Fruit fly (Drosophila melanogaster) whole organism, embryonic: ENCODE results near the gene CG14731.

Experiments used
- B-H2 ChIP-seq: fragments of 200-800 bp; sonication (Bioruptor generic); optimal IDR thresholded peaks from 2 replicates; lab custom pipeline; 2018; ENCODE audit warnings: missing biosample characterization, mild to moderate bottlenecking, missing genetic modification characterization
- Bdp1 ChIP-seq: fragments of 200-800 bp; sonication (Bioruptor generic); optimal IDR thresholded peaks from 3 replicates; lab custom pipeline; 2016; ENCODE audit warnings: missing biosample characterization, missing genetic modification characterization
- Bgb ChIP-seq: fragments of 200-800 bp; sonication (Bioruptor generic); IDR thresholded peaks from 2 replicates; pipeline ENCODE4 v1.3.6; 2022; ENCODE audit warnings: missing biosample characterization, missing genetic modification characterization; ENCODE audit not compliant: partially characterized antibody
- CG10959 ChIP-seq: fragments of 200-800 bp; sonication (Bioruptor generic); IDR thresholded peaks from 2 replicates; pipeline ENCODE4 v1.3.6; 2022; ENCODE audit warnings: missing biosample characterization, missing genetic modification characterization
- CG12155 ChIP-seq: fragments of 200-800 bp; sonication (Bioruptor generic); optimal IDR thresholded peaks from 3 replicates; lab custom pipeline; 2016; ENCODE audit warnings: missing biosample characterization, missing genetic modification characterization
- CG12942 ChIP-seq: fragments of 200-800 bp; sonication (Bioruptor generic); optimal IDR thresholded peaks from 3 replicates; lab custom pipeline; 2016; ENCODE audit warnings: missing biosample characterization, missing genetic modification characterization
- CG13894 ChIP-seq: fragments of 200-800 bp; sonication (Bioruptor generic); optimal IDR thresholded peaks from 3 replicates; lab custom pipeline; 2018; ENCODE audit warnings: missing biosample characterization, mild to moderate bottlenecking, missing genetic modification characterization, moderate library complexity
- CG16815 ChIP-seq: fragments of 200-800 bp; sonication (Bioruptor generic); optimal IDR thresholded peaks from 3 replicates; lab custom pipeline; 2017; ENCODE audit warnings: missing biosample characterization, mild to moderate bottlenecking, missing genetic modification characterization
- CG17186 ChIP-seq: fragments of 200-800 bp; sonication (Bioruptor generic); optimal IDR thresholded peaks from 3 replicates; lab custom pipeline; 2017; ENCODE audit warnings: missing biosample characterization, missing genetic modification reagents, missing genetic modification characterization
- CG17912 ChIP-seq: fragments of 200-800 bp; sonication (Bioruptor generic); optimal IDR thresholded peaks from 2 replicates; lab custom pipeline; 2018; ENCODE audit warnings: missing biosample characterization, mild to moderate bottlenecking, missing genetic modification characterization
- CG2116 ChIP-seq: fragments of 200-800 bp; sonication (Bioruptor generic); optimal IDR thresholded peaks from 3 replicates; lab custom pipeline; 2018; ENCODE audit warnings: missing biosample characterization, mild to moderate bottlenecking, missing genetic modification characterization
- CG2120 ChIP-seq: fragments of 200-800 bp; sonication (Bioruptor generic); optimal IDR thresholded peaks from 3 replicates; lab custom pipeline; 2016; ENCODE audit warnings: missing biosample characterization, missing genetic modification characterization
- CG4282 ChIP-seq: fragments of 200-800 bp; sonication (Bioruptor generic); optimal IDR thresholded peaks from 2 replicates; lab custom pipeline; 2016; ENCODE audit warnings: missing biosample characterization, missing genetic modification characterization
- CG4707 ChIP-seq: fragments of 200-800 bp; sonication (Bioruptor generic); optimal IDR thresholded peaks from 2 replicates; lab custom pipeline; 2018; ENCODE audit warnings: missing biosample characterization, mild to moderate bottlenecking, missing genetic modification characterization, moderate library complexity
- CG6765 ChIP-seq: fragments of 200-800 bp; sonication (Bioruptor generic); optimal IDR thresholded peaks from 3 replicates; lab custom pipeline; 2017; ENCODE audit warnings: missing biosample characterization, mild to moderate bottlenecking, missing genetic modification characterization
- CG6791 ChIP-seq: fragments of 200-800 bp; sonication (Bioruptor generic); IDR thresholded peaks from 3 replicates; pipeline ENCODE4 v1.3.6; 2022; ENCODE audit warnings: missing biosample characterization, missing genetic modification characterization; ENCODE audit not compliant: partially characterized antibody
- CG7839 ChIP-seq: fragments of 200-800 bp; sonication (Bioruptor generic); optimal IDR thresholded peaks from 3 replicates; lab custom pipeline; 2018; ENCODE audit warnings: missing biosample characterization, mild to moderate bottlenecking, missing genetic modification characterization, moderate library complexity
- CG7963 ChIP-seq: fragments of 200-800 bp; sonication (Bioruptor generic); IDR thresholded peaks from 3 replicates; pipeline ENCODE4 v1.3.6; 2022; ENCODE audit warnings: missing biosample characterization, missing genetic modification characterization; ENCODE audit not compliant: partially characterized antibody
- CG8765 ChIP-seq: fragments of 200-800 bp; sonication (Bioruptor generic); IDR thresholded peaks from 2 replicates; pipeline ENCODE4 v1.3.6; 2022; ENCODE audit warnings: missing biosample characterization, missing genetic modification characterization
- Dbx ChIP-seq: fragments of 200-800 bp; sonication (Bioruptor generic); IDR thresholded peaks from 3 replicates; pipeline ENCODE4 v1.3.6; 2022; ENCODE audit warnings: missing biosample characterization, missing genetic modification characterization
- Dfd ChIP-seq, 2 experiments: fragments of >200 bp; optimal IDR thresholded peaks; 2 replicates each; lab custom pipeline; 2017; ENCODE audit warnings: missing biosample characterization in 2 of 2, missing genetic modification characterization in 2 of 2
- Fer1 ChIP-seq: fragments of 200-800 bp; sonication (Bioruptor generic); optimal IDR thresholded peaks from 2 replicates; lab custom pipeline; 2017; ENCODE audit warnings: missing biosample characterization, mild to moderate bottlenecking, missing genetic modification characterization
- Hand ChIP-seq: fragments of 200-800 bp; sonication (Bioruptor generic); optimal IDR thresholded peaks from 2 replicates; lab custom pipeline; 2017; ENCODE audit warnings: mild to moderate bottlenecking, missing biosample characterization, missing genetic modification reagents, missing genetic modification characterization
- Hmr ChIP-seq: fragments of 200-800 bp; sonication (Bioruptor generic); optimal IDR thresholded peaks from 3 replicates; lab custom pipeline; 2017; ENCODE audit warnings: mild to moderate bottlenecking, missing biosample characterization, missing genetic modification reagents, missing genetic modification characterization
- Lhr ChIP-seq: fragments of 200-800 bp; sonication (Bioruptor generic); optimal IDR thresholded peaks from 3 replicates; lab custom pipeline; 2017; ENCODE audit warnings: mild to moderate bottlenecking, missing biosample characterization, missing genetic modification reagents, missing genetic modification characterization
- Med ChIP-seq: fragments of 200-800 bp; sonication (Bioruptor generic); peaks from one replicate; lab custom pipeline; 2016; ENCODE audit warnings: missing biosample characterization, missing genetic modification characterization, mild to moderate bottlenecking, inconsistent platforms, moderate library complexity
- Oli ChIP-seq: fragments of 200-800 bp; sonication (Bioruptor generic); optimal IDR thresholded peaks from 2 replicates; lab custom pipeline; 2018; ENCODE audit warnings: missing biosample characterization, mild to moderate bottlenecking, missing genetic modification characterization, moderate library complexity
- Side ChIP-seq: fragments of 200-800 bp; sonication (Bioruptor generic); optimal IDR thresholded peaks from 2 replicates; lab custom pipeline; 2016; ENCODE audit warnings: missing biosample characterization, missing genetic modification characterization
- abd-A ChIP-seq: fragments of 200-800 bp; sonication (Bioruptor generic); optimal IDR thresholded peaks from 3 replicates; lab custom pipeline; 2019; ENCODE audit warnings: missing biosample characterization, mild to moderate bottlenecking, missing genetic modification characterization, moderate library complexity
- bab2 ChIP-seq: fragments of 200-800 bp; sonication (Bioruptor generic); optimal IDR thresholded peaks from 2 replicates; lab custom pipeline; 2016; ENCODE audit warnings: missing biosample characterization, missing genetic modification characterization
- br ChIP-seq: fragments of >200 bp; optimal IDR thresholded peaks from 2 replicates; lab custom pipeline; 2017
- chif ChIP-seq, 2 experiments: fragments of 200-800 bp; sonication (Bioruptor generic); optimal IDR thresholded peaks; 3 replicates each; lab custom pipeline; 2016; ENCODE audit warnings: missing biosample characterization in 2 of 2, missing genetic modification characterization in 2 of 2
- chm ChIP-seq: fragments of 200-800 bp; sonication (Bioruptor generic); IDR thresholded peaks from 2 replicates; pipeline ENCODE4 v1.3.6; 2022; ENCODE audit warnings: missing biosample characterization, missing genetic modification characterization
- croc ChIP-seq: fragments of 200-800 bp; sonication (Bioruptor generic); conservative IDR thresholded peaks from 3 replicates; pipeline ENCODE4 v1.3.6; 2022; ENCODE audit warnings: missing biosample characterization, missing genetic modification characterization
- dimm ChIP-seq: fragments of 200-800 bp; sonication (Bioruptor generic); IDR thresholded peaks from 2 replicates; pipeline ENCODE4 v1.3.6; 2022; ENCODE audit warnings: missing biosample characterization, missing genetic modification characterization
- dpn ChIP-seq, 2 experiments: fragments of 200-800 bp; sonication (Bioruptor generic); optimal IDR thresholded peaks; 3 replicates each; lab custom pipeline; 2016; ENCODE audit warnings: missing biosample characterization in 2 of 2, missing genetic modification characterization in 2 of 2
- gt ChIP-seq: fragments of 200-800 bp; sonication (Bioruptor generic); IDR thresholded peaks from 2 replicates; pipeline ENCODE4 v1.3.6; 2022; ENCODE audit warnings: missing biosample characterization, missing genetic modification characterization
- hb ChIP-seq: fragments of 200-800 bp; sonication (Bioruptor generic); IDR thresholded peaks from 3 replicates; pipeline ENCODE4 v1.3.6; 2022; ENCODE audit warnings: missing biosample characterization, missing genetic modification characterization; ENCODE audit not compliant: partially characterized antibody
- hbn ChIP-seq: fragments of 200-800 bp; sonication (Bioruptor generic); IDR thresholded peaks from 2 replicates; pipeline ENCODE4 v1.3.6; 2022; ENCODE audit warnings: missing biosample characterization, missing genetic modification characterization; ENCODE audit not compliant: partially characterized antibody
- klu ChIP-seq: fragments of 200-800 bp; sonication (Bioruptor generic); IDR thresholded peaks from 2 replicates; pipeline ENCODE4 v1.3.6; 2022; ENCODE audit warnings: missing biosample characterization, missing genetic modification characterization
- prd ChIP-seq, 3 experiments: fragments of >200 bp in 2 of 3; fragments of 200-800 bp in 1 of 3; sonication (Bioruptor generic) in 1 of 3; optimal IDR thresholded peaks in 2 of 3; IDR thresholded peaks in 1 of 3; 2 replicates in 2 of 3; 3 replicates in 1 of 3; pipeline versions ENCODE4 v1.3.6 to Lab custom; 2017 to 2022; ENCODE audit warnings: missing biosample characterization in 1 of 3, missing genetic modification characterization in 1 of 3
- pum ChIP-seq: fragments of 200-800 bp; sonication (Bioruptor generic); optimal IDR thresholded peaks from 2 replicates; lab custom pipeline; 2016; ENCODE audit warnings: missing biosample characterization, missing genetic modification characterization
- rib ChIP-seq: fragments of 200-800 bp; sonication (Bioruptor generic); IDR thresholded peaks from 2 replicates; pipeline ENCODE4 v1.3.6; 2022; ENCODE audit warnings: missing biosample characterization, missing genetic modification characterization
- slbo ChIP-seq: fragments of 200-800 bp; sonication (Bioruptor generic); IDR thresholded peaks from 2 replicates; pipeline ENCODE4 v1.3.6; 2022; ENCODE audit warnings: missing biosample characterization, missing genetic modification characterization
- slp2 ChIP-seq: fragments of 200-800 bp; sonication (Bioruptor generic); optimal IDR thresholded peaks from 2 replicates; lab custom pipeline; 2016; ENCODE audit warnings: missing biosample characterization, missing genetic modification characterization
- ssp ChIP-seq: fragments of 200-800 bp; sonication (Bioruptor generic); IDR thresholded peaks from 2 replicates; pipeline ENCODE4 v1.3.6; 2022; ENCODE audit warnings: missing biosample characterization, missing genetic modification characterization
- tin ChIP-seq: fragments of 200-800 bp; sonication (Bioruptor generic); optimal IDR thresholded peaks from 3 replicates; lab custom pipeline; 2016; ENCODE audit warnings: missing biosample characterization, missing genetic modification characterization
- ttk ChIP-seq: fragments of 200-800 bp; sonication (Bioruptor generic); IDR thresholded peaks from 2 replicates; pipeline ENCODE4 v2.1.2; 2022; ENCODE audit warnings: missing biosample characterization, missing genetic modification characterization

Gene CG14731

dm6 chr3R:11971394-11971793 is 40.3 kb downstream of the CG14731 start, which contains the start of gene GC2:
GC2 (plus strand) TSS chr3R:11971694.
- no peak for TF ChIP-seq slbo (GFP tag; lab: Robert Waterston, UW)
- TF ChIP-seq CG7839 (tag; lab: Kevin White, UChicago): no peak
- no peak for TF ChIP-seq hbn (GFP tag; lab: Robert Waterston, UW)
- no peak for TF ChIP-seq CG17912 (GFP tag; lab: Kevin White, UChicago)
- TF ChIP-seq ttk (GFP tag; lab: Robert Waterston, UW): no peak
- no peak for TF ChIP-seq dimm (GFP tag; lab: Robert Waterston, UW)
- TF ChIP-seq chm (GFP tag; lab: Robert Waterston, UW): no peak

- TF ChIP-seq Bgb (GFP tag; lab: Robert Waterston, UW) (0 out of 2 replicates have a peak, but pooled peaks have one; percentile 10), CG13894 (tag; lab: Kevin White, UChicago) (no peak), Med (GFP tag; lab: Kevin White, UChicago) (peak; percentile 35), CG12155 (GFP tag; lab: Kevin White, UChicago) (no peak)
- TF ChIP-seq, all 482 proteins: peak for 2
Observed at dm6 chr3R:11973826-11974225, 42.8 kb downstream of the CG14731 start.

- TF ChIP-seq br (lab: Kevin White, UChicago): no peak
- TF ChIP-seq croc: no peak
- TF ChIP-seq ssp (GFP tag; lab: Robert Waterston, UW): 0 out of 2 replicates have a peak, but pooled peaks have one; percentile 5
- TF ChIP-seq bab2 (GFP tag; lab: Kevin White, UChicago): no peak
- peak; percentile 54 for TF ChIP-seq CG2116 (GFP tag; lab: Kevin White, UChicago)
- no peak for TF ChIP-seq Dfd (GFP tag; optimal IDR thresholded peaks at IDR 0.05; lab: Kevin White, UChicago)
- no peak for TF ChIP-seq Hand (GFP tag; lab: Kevin White, UChicago)
- peak; percentile 23 for TF ChIP-seq B-H2
- no peak for TF ChIP-seq hb
- TF ChIP-seq pum: no peak
- TF ChIP-seq CG7963 (GFP tag; lab: Robert Waterston, UW): no peak
- no peak for TF ChIP-seq Side (GFP tag; lab: Kevin White, UChicago)
- TF ChIP-seq CG16815 (GFP tag; lab: Kevin White, UChicago): no peak
- TF ChIP-seq klu (GFP tag; lab: Robert Waterston, UW): no peak
- TF ChIP-seq slp2: no peak
- TF ChIP-seq abd-A: no peak
- TF ChIP-seq CG4707: no peak
- TF ChIP-seq Lhr (GFP tag; lab: Kevin White, UChicago): peak; percentile 48
- peak; percentile 12 for TF ChIP-seq CG17186 (GFP tag; lab: Kevin White, UChicago)
- peak; percentile 45; the same call in 1 of the 2 replicates for TF ChIP-seq rib (GFP tag; lab: Robert Waterston, UW)
- no peak for TF ChIP-seq CG4282 (GFP tag; lab: Kevin White, UChicago)
- TF ChIP-seq Oli (tag; lab: Kevin White, UChicago): no peak
- TF ChIP-seq CG6791 (GFP tag; lab: Robert Waterston, UW): no peak
- TF ChIP-seq tin: no peak
- no peak for TF ChIP-seq Bdp1
- peak in 1 of 2 experiments; percentile 2 for TF ChIP-seq dpn (GFP tag; optimal IDR thresholded peaks at IDR 0.05; lab: Kevin White, UChicago)
- TF ChIP-seq chif (GFP tag; optimal IDR thresholded peaks at IDR 0.05; lab: Kevin White, UChicago): no peak
- no peak for TF ChIP-seq prd (optimal IDR thresholded peaks at IDR 0.05; lab: Kevin White, UChicago)
- TF ChIP-seq prd (GFP tag; IDR thresholded peaks at IDR 0.05; lab: Robert Waterston, UW): no peak
- TF ChIP-seq Dbx (GFP tag; lab: Robert Waterston, UW): no peak
- TF ChIP-seq CG12942: no peak
- no peak for TF ChIP-seq CG6765 (GFP tag; lab: Kevin White, UChicago)
- no peak for TF ChIP-seq gt (GFP tag; lab: Robert Waterston, UW)
- TF ChIP-seq CG8765 (GFP tag; lab: Robert Waterston, UW): no peak
- peak; percentile 52 for TF ChIP-seq Hmr
- TF ChIP-seq Fer1 (GFP tag; lab: Kevin White, UChicago): peak; percentile 22
- TF ChIP-seq CG10959 (GFP tag; lab: Robert Waterston, UW): no peak
- peak; percentile 14 for TF ChIP-seq CG2120 (GFP tag; lab: Kevin White, UChicago)
Observed at dm6 chr3R:11974631-11975030, 43.6 kb downstream of the CG14731 start, which contains the start of gene Tango9. Tango9 (minus strand) TSS chr3R:11974910.
